Worm (Caenorhabditis elegans) whole organism, young adult: Measurements from ENCODE around the gene scl-21.

Source experiments
- B0336.3 ChIP-seq: fragments of 200-800 bp; sonication (Bioruptor generic); IDR thresholded peaks from 2 replicates; pipeline ENCODE4 v1.3.6; 2022; ENCODE audit warnings: missing genetic modification characterization, missing compliant biosample characterization
- D2030.7 ChIP-seq: fragments of 200-800 bp; sonication (Bioruptor generic); IDR thresholded peaks from 2 replicates; pipeline ENCODE4 v1.3.6; 2022; ENCODE audit warnings: missing genetic modification reagents, missing genetic modification characterization, missing compliant biosample characterization
- F22D6.2 ChIP-seq: sonication (generic microtip); optimal IDR thresholded peaks from 2 replicates; lab custom pipeline; 2016; ENCODE audit warnings: mild to moderate bottlenecking, missing genetic modification characterization, missing compliant biosample characterization
- F33H1.4 ChIP-seq: fragments of 200-800 bp; sonication (Bioruptor generic); IDR thresholded peaks from 2 replicates; pipeline ENCODE4 v1.3.6; 2022; ENCODE audit warnings: missing genetic modification reagents, missing genetic modification characterization, missing compliant biosample characterization
- F55B11.4 ChIP-seq: sonication (generic microtip); optimal IDR thresholded peaks from 2 replicates; lab custom pipeline; 2016; ENCODE audit warnings: missing compliant biosample characterization, missing genetic modification characterization, borderline replicate concordance; ENCODE audit not compliant: insufficient read depth
- F57A8.1 ChIP-seq: fragments of 200-800 bp; sonication (Bioruptor generic); optimal IDR thresholded peaks from 2 replicates; lab custom pipeline; 2018; ENCODE audit warnings: mild to moderate bottlenecking, missing genetic modification characterization, moderate library complexity, missing compliant biosample characterization
- F57C9.4 ChIP-seq: sonication (generic microtip); optimal IDR thresholded peaks from 2 replicates; lab custom pipeline; 2017; ENCODE audit warnings: mild to moderate bottlenecking, missing genetic modification characterization, missing compliant biosample characterization
- K12H6.12 ChIP-seq: fragments of 200-800 bp; sonication (Bioruptor generic); optimal IDR thresholded peaks from 2 replicates; lab custom pipeline; 2018; ENCODE audit warnings: mild to moderate bottlenecking, missing genetic modification characterization, missing compliant biosample characterization
- T26A5.8 ChIP-seq: sonication (generic microtip); optimal IDR thresholded peaks from 2 replicates; lab custom pipeline; 2016; ENCODE audit warnings: missing genetic modification characterization, missing compliant biosample characterization
- Y53G8AR.9 ChIP-seq: fragments of 200-800 bp; sonication (Bioruptor generic); conservative IDR thresholded peaks from 2 replicates; pipeline ENCODE4 v1.3.6; 2022; ENCODE audit warnings: missing genetic modification reagents, missing genetic modification characterization, missing compliant biosample characterization
- Y79H2A.3 ChIP-seq: fragments of 200-800 bp; sonication (Bioruptor generic); conservative IDR thresholded peaks from 2 replicates; pipeline ENCODE4 v1.3.6; 2022; ENCODE audit warnings: missing genetic modification reagents, missing genetic modification characterization, missing compliant biosample characterization
- ama-1 ChIP-seq, 3 experiments: fragments of 150-350 bp in 1 of 3; sonication (generic microtip) in 2 of 3; optimal IDR thresholded peaks; 2 replicates each; lab custom pipeline; 2014 to 2018; ENCODE audit warnings: missing biosample characterization in 2 of 3, missing genetic modification characterization in 2 of 3, missing genetic modification reagents in 2 of 3
- attf-6 ChIP-seq: fragments of 200-800 bp; sonication (Bioruptor generic); IDR thresholded peaks from 2 replicates; pipeline ENCODE4 v1.3.6; 2022; ENCODE audit warnings: missing genetic modification reagents, missing genetic modification characterization, missing compliant biosample characterization
- cebp-1 ChIP-seq, 2 experiments: fragments of 200-800 bp in 1 of 2; sonication (Bioruptor generic) in 1 of 2; sonication (generic microtip) in 1 of 2; IDR thresholded peaks in 1 of 2; optimal IDR thresholded peaks in 1 of 2; 2 replicates each; pipeline versions ENCODE4 v1.3.6 to Lab custom; 2017 to 2022; ENCODE audit warnings: missing compliant biosample characterization in 2 of 2, missing genetic modification characterization in 2 of 2, mild to moderate bottlenecking in 1 of 2, missing genetic modification reagents in 1 of 2, moderate library complexity in 1 of 2
- cebp-2 ChIP-seq: fragments of 200-800 bp; sonication (Bioruptor generic); IDR thresholded peaks from 2 replicates; pipeline ENCODE4 v1.3.6; 2022; ENCODE audit warnings: missing genetic modification characterization, missing compliant biosample characterization
- chd-7 ChIP-seq: sonication (generic microtip); optimal IDR thresholded peaks from 2 replicates; lab custom pipeline; 2016; ENCODE audit warnings: mild to moderate bottlenecking, missing genetic modification characterization, moderate library complexity, missing compliant biosample characterization
- dox-1 ChIP-seq: fragments of 200-800 bp; sonication (Bioruptor generic); IDR thresholded peaks from 2 replicates; pipeline ENCODE4 v1.3.6; 2022; ENCODE audit warnings: missing genetic modification reagents, missing genetic modification characterization, missing compliant biosample characterization
- dpl-1 ChIP-seq: fragments of 150-350 bp; optimal IDR thresholded peaks from 2 replicates; lab custom pipeline; 2014; ENCODE audit warnings: missing biosample characterization, missing genetic modification reagents, missing genetic modification characterization
- him-1 ChIP-seq: sonication (generic microtip); optimal IDR thresholded peaks from 2 replicates; lab custom pipeline; 2016; ENCODE audit warnings: missing genotype, missing genetic modification reagents, missing genetic modification characterization, missing compliant biosample characterization
- hsf-1 ChIP-seq: fragments of 200-800 bp; sonication (Bioruptor generic); IDR thresholded peaks from 2 replicates; pipeline ENCODE4 v1.3.6; 2022; ENCODE audit warnings: missing genetic modification reagents, missing genetic modification characterization, missing compliant biosample characterization
- let-607 ChIP-seq, 2 experiments: fragments of 200-800 bp in 1 of 2; sonication (Bioruptor generic) in 1 of 2; sonication (generic microtip) in 1 of 2; optimal IDR thresholded peaks; 2 replicates each; lab custom pipeline; 2016 to 2018; ENCODE audit warnings: mild to moderate bottlenecking in 2 of 2, missing compliant biosample characterization in 2 of 2, missing genetic modification characterization in 2 of 2, moderate library complexity in 2 of 2, missing genotype in 1 of 2
- lin-26 ChIP-seq: fragments of 200-800 bp; sonication (Bioruptor generic); IDR thresholded peaks from 2 replicates; pipeline ENCODE4 v1.3.6; 2022; ENCODE audit warnings: missing genetic modification reagents, missing genetic modification characterization, missing compliant biosample characterization
- lin-40 ChIP-seq: sonication (generic microtip); optimal IDR thresholded peaks from 2 replicates; lab custom pipeline; 2016; ENCODE audit warnings: missing genetic modification characterization, mild to moderate bottlenecking, missing compliant biosample characterization, missing genotype, missing genetic modification reagents
- lin-54 ChIP-seq: fragments of 200-800 bp; sonication (Bioruptor generic); optimal IDR thresholded peaks from 2 replicates; lab custom pipeline; 2018; ENCODE audit warnings: mild to moderate bottlenecking, missing genetic modification characterization, missing compliant biosample characterization
- lir-1 ChIP-seq: fragments of 200-800 bp; sonication (Bioruptor generic); conservative IDR thresholded peaks from 2 replicates; pipeline ENCODE4 v1.3.6; 2022; ENCODE audit warnings: missing genetic modification reagents, missing genetic modification characterization, missing compliant biosample characterization
- lsl-1 ChIP-seq: fragments of 200-800 bp; sonication (Bioruptor generic); optimal IDR thresholded peaks from 2 replicates; lab custom pipeline; 2018; ENCODE audit warnings: mild to moderate bottlenecking, missing genetic modification characterization, moderate library complexity, missing compliant biosample characterization
- madf-10 ChIP-seq: sonication (generic microtip); optimal IDR thresholded peaks from 2 replicates; lab custom pipeline; 2016; ENCODE audit warnings: mild to moderate bottlenecking, missing genetic modification characterization, missing compliant biosample characterization
- madf-6 ChIP-seq: fragments of 200-800 bp; sonication (Bioruptor generic); IDR thresholded peaks from 2 replicates; pipeline ENCODE4 v1.3.6; 2022; ENCODE audit warnings: missing genetic modification reagents, missing genetic modification characterization, missing compliant biosample characterization
- mcd-1 ChIP-seq: fragments of 200-800 bp; sonication (Bioruptor generic); IDR thresholded peaks from 2 replicates; pipeline ENCODE4 v1.3.6; 2022; ENCODE audit warnings: missing genetic modification reagents, missing genetic modification characterization, missing compliant biosample characterization
- mel-28 ChIP-seq: sonication (generic microtip); optimal IDR thresholded peaks from 2 replicates; lab custom pipeline; 2016; ENCODE audit warnings: borderline replicate concordance, mild to moderate bottlenecking, missing genetic modification characterization, missing compliant biosample characterization
- nfyb-1 ChIP-seq: fragments of 200-800 bp; sonication (Bioruptor generic); IDR thresholded peaks from 2 replicates; pipeline ENCODE4 v1.3.6; 2022; ENCODE audit warnings: missing genetic modification reagents, missing genetic modification characterization, missing compliant biosample characterization
- nhr-27 ChIP-seq: fragments of 200-800 bp; sonication (Bioruptor generic); optimal IDR thresholded peaks from 2 replicates; lab custom pipeline; 2018; ENCODE audit warnings: mild to moderate bottlenecking, missing genetic modification characterization, moderate library complexity, missing compliant biosample characterization
- nhr-80 ChIP-seq: sonication (generic microtip); optimal IDR thresholded peaks from 2 replicates; lab custom pipeline; 2016; ENCODE audit warnings: missing genetic modification characterization, missing compliant biosample characterization
- pbrm-1 ChIP-seq: fragments of 200-800 bp; sonication (Bioruptor generic); IDR thresholded peaks from 2 replicates; pipeline ENCODE4 v1.3.6; 2022; ENCODE audit warnings: missing genetic modification reagents, missing genetic modification characterization, missing compliant biosample characterization
- rec-8 ChIP-seq, 2 experiments: sonication (generic microtip); optimal IDR thresholded peaks; 2 replicates each; lab custom pipeline; 2016; ENCODE audit warnings: mild to moderate bottlenecking in 2 of 2, missing genetic modification characterization in 2 of 2, missing genetic modification reagents in 2 of 2, missing genotype in 2 of 2, missing biosample characterization in 1 of 2, missing compliant biosample characterization in 1 of 2, moderate library complexity in 1 of 2
- sea-2 ChIP-seq: fragments of 200-800 bp; sonication (Bioruptor generic); IDR thresholded peaks from 2 replicates; pipeline ENCODE4 v1.3.6; 2022; ENCODE audit warnings: missing genetic modification characterization, missing compliant biosample characterization
- snpc-1.1 ChIP-seq: sonication (generic microtip); optimal IDR thresholded peaks from 2 replicates; lab custom pipeline; 2017; ENCODE audit warnings: missing genetic modification characterization, mild to moderate bottlenecking, missing compliant biosample characterization, antibody characterized with exemption, moderate library complexity, missing genotype, missing genetic modification reagents; ENCODE audit not compliant: insufficient read depth
- snpc-1.3 ChIP-seq: sonication (generic microtip); optimal IDR thresholded peaks from 2 replicates; lab custom pipeline; 2017; ENCODE audit warnings: missing genetic modification characterization, mild to moderate bottlenecking, missing compliant biosample characterization, antibody characterized with exemption, moderate library complexity, missing genotype, missing genetic modification reagents; ENCODE audit not compliant: insufficient read depth
- somi-1 ChIP-seq: fragments of 200-800 bp; sonication (Bioruptor generic); optimal IDR thresholded peaks from 2 replicates; lab custom pipeline; 2018; ENCODE audit warnings: mild to moderate bottlenecking, missing genetic modification characterization, missing compliant biosample characterization
- zfh-2 ChIP-seq: fragments of 200-800 bp; sonication (Bioruptor generic); conservative IDR thresholded peaks from 2 replicates; pipeline ENCODE4 v1.3.6; 2022; ENCODE audit warnings: missing genetic modification reagents, missing genetic modification characterization, missing compliant biosample characterization
- ztf-3 ChIP-seq: fragments of 200-800 bp; sonication (Bioruptor generic); optimal IDR thresholded peaks from 2 replicates; lab custom pipeline; 2018; ENCODE audit warnings: mild to moderate bottlenecking, missing genetic modification characterization, missing compliant biosample characterization

The scl-21 gene

ce11 chrV:19527565-19527964 is 32.1 kb upstream of the scl-21 start (continued):
- peak; percentile 94 for TF ChIP-seq nhr-80
- no peak for TF ChIP-seq sea-2 (GFP tag; lab: Robert Waterston, UW)
- TF ChIP-seq snpc-1.1 (tag; lab: Kevin White, UChicago) = no peak
- no peak for TF ChIP-seq rec-8 (tag; optimal IDR thresholded peaks at IDR 0.05; lab: Kevin White, UChicago)
- TF ChIP-seq hsf-1 (GFP tag; lab: Robert Waterston, UW) = no peak
- TF ChIP-seq mel-28 (tag; lab: Kevin White, UChicago) = no peak
- peak; percentile 73 for TF ChIP-seq cebp-1 (GFP tag; IDR thresholded peaks at IDR 0.05; lab: Robert Waterston, UW)
- peak; percentile 78 for TF ChIP-seq cebp-1 (tag; optimal IDR thresholded peaks at IDR 0.05; lab: Kevin White, UChicago)

ce11 chrV:19526197-19526596 is 30.7 kb upstream of the scl-21 start:
- no peak for TF ChIP-seq pbrm-1
- no peak for TF ChIP-seq lir-1 (GFP tag; lab: Robert Waterston, UW)
- no peak for TF ChIP-seq dox-1 (GFP tag; lab: Robert Waterston, UW)
- no peak for TF ChIP-seq K12H6.12 (tag; lab: Kevin White, UChicago)
- TF ChIP-seq mcd-1 = no peak
- TF ChIP-seq F33H1.4 (GFP tag; lab: Robert Waterston, UW) = no peak
- TF ChIP-seq ztf-3 = no peak
- TF ChIP-seq chd-7 = no peak
- no peak for TF ChIP-seq Y79H2A.3
- TF ChIP-seq cebp-2 = no peak
- TF ChIP-seq lin-40 (tag; lab: Kevin White, UChicago) = no peak
- no peak for TF ChIP-seq F57C9.4

ce11 chrV:19524569-19524968 is 29.1 kb upstream of the scl-21 start:
- TF ChIP-seq let-607 (tag; optimal IDR thresholded peaks at IDR 0.05; lab: Kevin White, UChicago) = peak; percentile 31 to 45
- no peak for TF ChIP-seq cebp-1 (GFP tag; IDR thresholded peaks at IDR 0.05; lab: Robert Waterston, UW)
- TF ChIP-seq cebp-1 (tag; optimal IDR thresholded peaks at IDR 0.05; lab: Kevin White, UChicago) = peak; percentile 31
- 0 out of 2 replicates have a peak, but pooled peaks have one; percentile 27 for TF ChIP-seq B0336.3 (GFP tag; lab: Robert Waterston, UW)
- peak; percentile 32 for TF ChIP-seq nhr-80
- no peak for TF ChIP-seq lin-54 (GFP tag; lab: Kevin White, UChicago)
- TF ChIP-seq nhr-27 (tag; lab: Kevin White, UChicago) = no peak
- peak; percentile 59 for TF ChIP-seq somi-1 (GFP tag; lab: Kevin White, UChicago)

DNA sequence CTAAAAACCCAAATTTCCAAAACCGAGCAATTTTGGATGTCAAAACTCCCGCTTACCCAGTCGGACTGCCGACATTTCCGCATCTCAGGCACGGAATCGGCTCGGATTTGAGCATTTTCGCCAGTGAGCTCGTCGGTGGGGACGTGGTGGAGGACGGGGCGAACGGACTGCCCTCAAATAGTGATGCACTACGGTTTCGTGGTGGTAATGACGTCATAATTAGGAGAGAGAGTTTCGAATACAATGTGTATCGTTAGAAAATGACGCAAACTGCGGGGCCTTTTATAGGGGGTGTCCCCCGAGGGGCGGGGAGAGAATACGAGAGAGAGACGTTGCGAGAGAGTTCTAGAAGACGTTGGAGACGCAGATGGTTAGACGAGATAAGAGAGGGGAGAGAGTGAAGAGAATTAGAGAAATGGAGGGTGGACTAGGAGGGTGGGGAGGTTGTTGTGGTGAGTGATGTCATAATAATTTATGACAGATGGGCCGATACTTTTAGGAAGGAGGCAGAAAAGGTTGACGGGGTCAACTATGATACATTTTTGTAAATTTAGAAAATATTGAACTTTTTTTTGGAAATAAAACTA is 27.2 kb upstream of the scl-21 start:
- TF ChIP-seq him-1 (tag; lab: Kevin White, UChicago) = no peak
- TF ChIP-seq lin-26 (GFP tag; lab: Robert Waterston, UW) = peak; percentile 48; the same call in 1 of the 2 replicates
- no peak for TF ChIP-seq D2030.7 (GFP tag; lab: Robert Waterston, UW)
- TF ChIP-seq Y53G8AR.9 = peak; percentile 38; the same call in 1 of the 2 replicates
- no peak for TF ChIP-seq dpl-1 (GFP tag; lab: Kevin White, UChicago)
- TF ChIP-seq dox-1 (GFP tag; lab: Robert Waterston, UW) = peak; percentile 83
- no peak for TF ChIP-seq F55B11.4 (tag; lab: Kevin White, UChicago)
- TF ChIP-seq madf-6 = peak; percentile 38; the same call in 1 of the 2 replicates
- TF ChIP-seq T26A5.8 (tag; lab: Kevin White, UChicago) = no peak
- peak; percentile 94 for TF ChIP-seq nfyb-1 (GFP tag; lab: Robert Waterston, UW)
- TF ChIP-seq sea-2 (GFP tag; lab: Robert Waterston, UW) = 0 out of 2 replicates have a peak, but pooled peaks have one; percentile 42
- no peak for TF ChIP-seq snpc-1.3 (tag; lab: Kevin White, UChicago)
- TF ChIP-seq attf-6 (GFP tag; lab: Robert Waterston, UW) = no peak
- TF ChIP-seq hsf-1 (GFP tag; lab: Robert Waterston, UW) = peak; percentile 96
- peak; percentile 0 for TF ChIP-seq F22D6.2 (tag; lab: Kevin White, UChicago)
- peak; percentile 89 for TF ChIP-seq ama-1 (optimal IDR thresholded peaks at IDR 0.05; lab: Kevin White, UChicago)
- no peak for TF ChIP-seq ama-1 (GFP tag; optimal IDR thresholded peaks at IDR 0.05; lab: Kevin White, UChicago)
- TF ChIP-seq lir-1 (GFP tag; lab: Robert Waterston, UW) = peak; percentile 44; the same call in 1 of the 2 replicates
- peak; percentile 56 for TF ChIP-seq madf-10
- no peak for TF ChIP-seq Y79H2A.3
- TF ChIP-seq F57A8.1 (GFP tag; lab: Kevin White, UChicago) = peak; percentile 48
- no peak for TF ChIP-seq lsl-1 (GFP tag; lab: Kevin White, UChicago)
- TF ChIP-seq zfh-2 = peak; percentile 95
